Worm (Caenorhabditis elegans) whole organism, L4 larva: ENCODE data around the gene pax-1.

ENCODE experiments used
- D1046.2 ChIP-seq: fragments of 200-800 bp; sonication (Bioruptor generic); IDR thresholded peaks from 2 replicates; pipeline ENCODE4 v1.3.6; 2022; ENCODE audit warnings: missing genetic modification characterization, missing compliant biosample characterization
- F10B5.3 ChIP-seq: sonication (generic microtip); optimal IDR thresholded peaks from 2 replicates; lab custom pipeline; 2016; ENCODE audit warnings: mild to moderate bottlenecking, missing genetic modification characterization, missing compliant biosample characterization
- F49E8.2 ChIP-seq: sonication (generic microtip); optimal IDR thresholded peaks from 2 replicates; lab custom pipeline; 2016; ENCODE audit warnings: missing compliant biosample characterization, mild to moderate bottlenecking, missing genetic modification characterization, borderline replicate concordance
- T20F7.1 ChIP-seq: fragments of 200-800 bp; sonication (Bioruptor generic); optimal IDR thresholded peaks from 2 replicates; lab custom pipeline; 2018; ENCODE audit warnings: mild to moderate bottlenecking, missing genetic modification characterization, missing compliant biosample characterization
- aha-1 ChIP-seq: fragments of 150-350 bp; peaks from one replicate; lab custom pipeline; 2014; ENCODE audit warnings: missing biosample characterization, missing genetic modification characterization
- aly-2 ChIP-seq: sonication (generic microtip); optimal IDR thresholded peaks from 2 replicates; lab custom pipeline; 2018; ENCODE audit warnings: missing biosample characterization, missing genetic modification characterization
- arid-1 ChIP-seq: fragments of 200-800 bp; sonication (Bioruptor generic); conservative IDR thresholded peaks from 2 replicates; pipeline ENCODE4 v1.3.6; 2022; ENCODE audit warnings: missing genetic modification reagents, missing genetic modification characterization, missing compliant biosample characterization
- attf-4 ChIP-seq: sonication (generic microtip); optimal IDR thresholded peaks from 3 replicates; lab custom pipeline; 2017; ENCODE audit warnings: missing biosample characterization, missing genetic modification characterization
- ceh-20 ChIP-seq: fragments of 200-800 bp; sonication (Bioruptor generic); IDR thresholded peaks from 2 replicates; pipeline ENCODE4 v1.3.6; 2022; ENCODE audit warnings: missing genetic modification reagents, missing genetic modification characterization, missing compliant biosample characterization
- ceh-44 ChIP-seq: fragments of 200-800 bp; sonication (Bioruptor generic); IDR thresholded peaks from 2 replicates; pipeline ENCODE4 v1.3.6; 2022; ENCODE audit warnings: missing genetic modification reagents, missing genetic modification characterization, missing compliant biosample characterization
- ceh-62 ChIP-seq: sonication (generic microtip); optimal IDR thresholded peaks from 2 replicates; lab custom pipeline; 2017; ENCODE audit warnings: missing biosample characterization, missing genetic modification characterization
- ceh-82 ChIP-seq: sonication (generic microtip); optimal IDR thresholded peaks from 2 replicates; lab custom pipeline; 2017; ENCODE audit warnings: missing biosample characterization, missing genetic modification characterization
- ces-1 ChIP-seq: fragments of 150-350 bp; sonication (generic microtip); optimal IDR thresholded peaks from 4 replicates; lab custom pipeline; 2014; ENCODE audit warnings: missing biosample characterization, missing genetic modification reagents, missing genetic modification characterization
- daf-12 ChIP-seq: fragments of 150-350 bp; optimal IDR thresholded peaks from 2 replicates; lab custom pipeline; 2014; ENCODE audit warnings: missing biosample characterization, missing genetic modification reagents, missing genetic modification characterization
- daf-16 ChIP-seq, 3 experiments: sonication (generic microtip); optimal IDR thresholded peaks; 2 replicates each; lab custom pipeline; 2016 to 2017; ENCODE audit warnings: missing genetic modification characterization in 3 of 3, missing genetic modification reagents in 3 of 3, mild to moderate bottlenecking in 2 of 3, missing compliant biosample characterization in 2 of 3, missing biosample characterization in 1 of 3, moderate library complexity in 1 of 3
- egl-27 ChIP-seq: sonication (generic microtip); optimal IDR thresholded peaks from 3 replicates; lab custom pipeline; 2017; ENCODE audit warnings: missing biosample characterization, missing genetic modification reagents, missing genetic modification characterization
- hlh-11 ChIP-seq: fragments of 200-800 bp; sonication (Bioruptor generic); optimal IDR thresholded peaks from 2 replicates; lab custom pipeline; 2018; ENCODE audit warnings: mild to moderate bottlenecking, missing genetic modification characterization, missing compliant biosample characterization
- hlh-30 ChIP-seq: sonication (generic microtip); optimal IDR thresholded peaks from 2 replicates; lab custom pipeline; 2017; ENCODE audit warnings: antibody characterized with exemption, mild to moderate bottlenecking, missing genetic modification characterization, missing compliant biosample characterization; ENCODE audit not compliant: insufficient read depth
- hmg-1.1 ChIP-seq: fragments of 200-800 bp; sonication (Bioruptor generic); IDR thresholded peaks from 2 replicates; pipeline ENCODE4 v1.3.6; 2022; ENCODE audit warnings: missing genetic modification reagents, missing genetic modification characterization, missing compliant biosample characterization
- jun-1 ChIP-seq: fragments of 150-350 bp; optimal IDR thresholded peaks from 2 replicates; lab custom pipeline; 2014; ENCODE audit warnings: missing biosample characterization, missing genetic modification reagents, missing genetic modification characterization
- lin-13 ChIP-seq: fragments of 150-350 bp; optimal IDR thresholded peaks from 2 replicates; lab custom pipeline; 2014; ENCODE audit warnings: missing biosample characterization, missing genetic modification reagents, missing genetic modification characterization
- lir-3 ChIP-seq: sonication (generic microtip); optimal IDR thresholded peaks from 2 replicates; lab custom pipeline; 2016; ENCODE audit warnings: mild to moderate bottlenecking, missing genetic modification characterization, missing compliant biosample characterization
- lsy-2 ChIP-seq, 2 experiments: fragments of 150-350 bp in 1 of 2; sonication (generic microtip) in 1 of 2; optimal IDR thresholded peaks; 2 replicates each; lab custom pipeline; 2014 to 2017; ENCODE audit warnings: missing biosample characterization in 2 of 2, missing genetic modification characterization in 2 of 2
- madf-9 ChIP-seq: fragments of 200-800 bp; sonication (Bioruptor generic); conservative IDR thresholded peaks from 2 replicates; pipeline ENCODE4 v1.3.6; 2022; ENCODE audit warnings: missing genetic modification reagents, missing genetic modification characterization, missing compliant biosample characterization
- mdl-1 ChIP-seq, 2 experiments: fragments of 150-350 bp in 1 of 2; sonication (generic microtip) in 1 of 2; optimal IDR thresholded peaks; 2 replicates each; lab custom pipeline; 2014 to 2017; ENCODE audit warnings: missing biosample characterization in 2 of 2, missing genetic modification characterization in 2 of 2
- mdt-29 ChIP-seq: fragments of 200-800 bp; sonication (Bioruptor generic); IDR thresholded peaks from 2 replicates; pipeline ENCODE4 v1.3.6; 2022; ENCODE audit warnings: missing genetic modification reagents, missing genetic modification characterization, missing compliant biosample characterization
- mes-2 ChIP-seq: sonication (generic microtip); optimal IDR thresholded peaks from 2 replicates; lab custom pipeline; 2016; ENCODE audit warnings: missing genotype, mild to moderate bottlenecking, missing genetic modification characterization, missing compliant biosample characterization; ENCODE audit not compliant: poor library complexity, severe bottlenecking
- mxl-2 ChIP-seq: fragments of 200-800 bp; sonication (Bioruptor generic); conservative IDR thresholded peaks from 2 replicates; pipeline ENCODE4 v1.3.6; 2022; ENCODE audit warnings: missing genetic modification reagents, missing genetic modification characterization, missing compliant biosample characterization
- mxl-3 ChIP-seq: fragments of 200-800 bp; sonication (Bioruptor generic); optimal IDR thresholded peaks from 2 replicates; lab custom pipeline; 2018; ENCODE audit warnings: mild to moderate bottlenecking, missing genetic modification characterization, missing compliant biosample characterization
- nhr-10 ChIP-seq: fragments of 150-350 bp; optimal IDR thresholded peaks from 2 replicates; lab custom pipeline; 2014; ENCODE audit warnings: missing biosample characterization, missing genetic modification characterization
- nhr-11 ChIP-seq: fragments of 150-350 bp; optimal IDR thresholded peaks from 2 replicates; lab custom pipeline; 2014; ENCODE audit warnings: missing biosample characterization, missing genetic modification characterization
- nhr-111 ChIP-seq: fragments of 200-800 bp; sonication (Bioruptor generic); optimal IDR thresholded peaks from 2 replicates; lab custom pipeline; 2018; ENCODE audit warnings: mild to moderate bottlenecking, missing genetic modification characterization, missing compliant biosample characterization
- nhr-28 ChIP-seq: fragments of 150-350 bp; optimal IDR thresholded peaks from 2 replicates; lab custom pipeline; 2014; ENCODE audit warnings: missing biosample characterization, missing genetic modification characterization
- nhr-6 ChIP-seq: fragments of 150-350 bp; optimal IDR thresholded peaks from 2 replicates; lab custom pipeline; 2014; ENCODE audit warnings: missing biosample characterization, missing genetic modification characterization
- nhr-77 ChIP-seq: fragments of 150-350 bp; optimal IDR thresholded peaks from 2 replicates; lab custom pipeline; 2014; ENCODE audit warnings: missing biosample characterization, missing genetic modification characterization
- pqm-1 ChIP-seq: sonication (generic microtip); optimal IDR thresholded peaks from 2 replicates; lab custom pipeline; 2017; ENCODE audit warnings: missing biosample characterization, missing genetic modification characterization
- saeg-2 ChIP-seq: fragments of 200-800 bp; sonication (Bioruptor generic); IDR thresholded peaks from 2 replicates; pipeline ENCODE4 v1.3.6; 2022; ENCODE audit warnings: missing genetic modification reagents, missing genetic modification characterization, missing compliant biosample characterization
- spr-1 ChIP-seq: sonication (generic microtip); optimal IDR thresholded peaks from 2 replicates; lab custom pipeline; 2016; ENCODE audit warnings: mild to moderate bottlenecking, missing genetic modification characterization, missing compliant biosample characterization
- spr-3 ChIP-seq: fragments of 200-800 bp; sonication (Bioruptor generic); optimal IDR thresholded peaks from 2 replicates; lab custom pipeline; 2018; ENCODE audit warnings: mild to moderate bottlenecking, missing genetic modification characterization, missing compliant biosample characterization
- unc-62 ChIP-seq, 3 experiments: fragments of 150-350 bp in 1 of 3; sonication (generic microtip); optimal IDR thresholded peaks in 2 of 3; peaks in 1 of 3; 1 replicate in 1 of 3; 2 replicates in 2 of 3; lab custom pipeline; 2014 to 2017; ENCODE audit warnings: missing biosample characterization in 3 of 3, missing genetic modification characterization in 3 of 3, missing genetic modification reagents in 3 of 3, missing genotype in 1 of 3
- zag-1 ChIP-seq: fragments of 150-350 bp; optimal IDR thresholded peaks from 2 replicates; lab custom pipeline; 2014; ENCODE audit warnings: missing biosample characterization, missing genetic modification characterization
- zip-2 ChIP-seq: fragments of 150-350 bp; optimal IDR thresholded peaks from 2 replicates; lab custom pipeline; 2014; ENCODE audit warnings: missing biosample characterization, missing genetic modification characterization
- ztf-11 ChIP-seq: fragments of 150-350 bp; optimal IDR thresholded peaks from 2 replicates; lab custom pipeline; 2014; ENCODE audit warnings: missing biosample characterization, missing genetic modification characterization
- ztf-7 ChIP-seq: fragments of 150-350 bp; optimal IDR thresholded peaks from 2 replicates; lab custom pipeline; 2014; ENCODE audit warnings: missing biosample characterization, missing genetic modification characterization

The pax-1 gene

ce11 chrV:8224634-8225033 lies at the start of gene pax-1:
TSS of gene pax-1 (plus strand) at chrV:8224934.
- TF ChIP-seq egl-27 (tag; lab: Kevin White, UChicago) (no peak), mdl-1 (tag; optimal IDR thresholded peaks at IDR 0.05; lab: Kevin White, UChicago) (no peak), spr-1 (tag; lab: Kevin White, UChicago) (no peak), zip-2 (no peak), pqm-1 (tag; lab: Kevin White, UChicago) (no peak), unc-62 (GFP tag; optimal IDR thresholded peaks at IDR 0.05 in 1 of 2; lab: Kevin White, UChicago) (no peak), unc-62 (tag; optimal IDR thresholded peaks at IDR 0.05; lab: Kevin White, UChicago) (no peak), daf-16 (GFP tag; optimal IDR thresholded peaks at IDR 0.05; lab: Kevin White, UChicago) (no peak), daf-16 (tag; optimal IDR thresholded peaks at IDR 0.05; lab: Kevin White, UChicago) (no peak), jun-1 (tag; lab: Kevin White, UChicago) (no peak), aly-2 (no peak)
- TF ChIP-seq, all 104 proteins: peak for 0

ce11 chrV:8177349-8177748 lies 47.4 kb upstream of the pax-1 start, which contains the start of gene F20D6.9:
TSS of gene F20D6.9 (minus strand) at chrV:8177449.
- TF ChIP-seq lir-3 (tag; lab: Kevin White, UChicago) (no peak), aha-1 (tag; lab: Kevin White, UChicago) (peak; percentile 26)

DNA sequence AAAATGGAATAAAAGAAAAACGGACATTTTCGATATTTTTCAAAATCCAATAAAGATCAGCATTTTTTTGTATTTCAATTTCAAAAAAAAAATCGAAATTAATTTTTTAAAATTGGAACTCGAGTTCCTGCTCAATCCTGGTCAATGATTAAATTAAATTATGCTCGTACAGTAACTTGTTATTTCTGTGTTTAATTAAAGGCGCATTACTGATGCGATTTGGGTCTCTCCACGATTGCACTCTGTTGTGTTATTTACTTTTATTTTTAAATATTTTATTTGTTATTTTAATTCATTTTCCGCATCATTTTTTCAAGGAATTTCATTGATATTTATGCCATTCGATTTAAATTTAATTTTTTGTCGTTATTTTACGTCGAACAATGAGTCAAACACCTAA lies 46.5 kb upstream of the pax-1 start:
- TF ChIP-seq nhr-10 (tag; lab: Kevin White, UChicago) (no peak), attf-4 (tag; lab: Kevin White, UChicago) (no peak), F10B5.3 (tag; lab: Kevin White, UChicago) (no peak), hlh-11 (tag; lab: Kevin White, UChicago) (no peak), ztf-11 (tag; lab: Kevin White, UChicago) (no peak), arid-1 (GFP tag; lab: Robert Waterston, UW) (no peak), jun-1 (tag; lab: Kevin White, UChicago) (no peak), zag-1 (tag; lab: Kevin White, UChicago) (no peak), ceh-62 (tag; lab: Kevin White, UChicago) (no peak), ces-1 (GFP tag; lab: Kevin White, UChicago) (no peak), mxl-2 (GFP tag; lab: Robert Waterston, UW) (no peak), spr-3 (GFP tag; lab: Kevin White, UChicago) (no peak), D1046.2 (GFP tag; lab: Robert Waterston, UW) (no peak), ztf-7 (tag; lab: Kevin White, UChicago) (no peak), daf-12 (tag; lab: Kevin White, UChicago) (no peak), mdt-29 (GFP tag; lab: Robert Waterston, UW) (no peak), saeg-2 (GFP tag; lab: Robert Waterston, UW) (no peak)

ce11 chrV:8178914-8179542 lies 45.7 kb upstream of the pax-1 start, which contains the start of gene srp-7:
TSS of gene srp-7 (plus strand) at chrV:8179126.
- no peak for TF ChIP-seq F49E8.2
- peak; percentile 35 for TF ChIP-seq hlh-11 (tag; lab: Kevin White, UChicago)
- no peak for TF ChIP-seq ceh-82 (tag; lab: Kevin White, UChicago)
- TF ChIP-seq madf-9 (GFP tag; lab: Robert Waterston, UW): 0 out of 2 replicates have a peak, but pooled peaks have one; percentile 25
- peak; percentile 5 for TF ChIP-seq mxl-3 (GFP tag; lab: Kevin White, UChicago)
- no peak for TF ChIP-seq nhr-11 (tag; lab: Kevin White, UChicago)
- no peak for TF ChIP-seq daf-16 (GFP tag; optimal IDR thresholded peaks at IDR 0.05; lab: Kevin White, UChicago)
- peak; percentile 89 for TF ChIP-seq daf-16 (tag; optimal IDR thresholded peaks at IDR 0.05; lab: Kevin White, UChicago)
- no peak for TF ChIP-seq T20F7.1 (GFP tag; lab: Kevin White, UChicago)
- no peak for TF ChIP-seq zag-1 (tag; lab: Kevin White, UChicago)
- peak; percentile 12 for TF ChIP-seq nhr-28 (tag; lab: Kevin White, UChicago)
- no peak for TF ChIP-seq mes-2 (tag; lab: Kevin White, UChicago)
- TF ChIP-seq lin-13 (GFP tag; lab: Kevin White, UChicago): peak; percentile 48
- peak in 1 of 2 experiments; percentile 36 for TF ChIP-seq lsy-2 (tag; optimal IDR thresholded peaks at IDR 0.05; lab: Kevin White, UChicago)
- peak; percentile 51; the same call in 1 of the 2 replicates for TF ChIP-seq hmg-1.1 (GFP tag; lab: Robert Waterston, UW)
- no peak for TF ChIP-seq nhr-111
- TF ChIP-seq nhr-77: no peak
- peak; percentile 62 for TF ChIP-seq nhr-6 (tag; lab: Kevin White, UChicago)
- peak; percentile 0 for TF ChIP-seq hlh-30 (tag; lab: Kevin White, UChicago)
- TF ChIP-seq ceh-20: 0 out of 2 replicates have a peak, but pooled peaks have one; percentile 15
- peak; percentile 62; the same call in 1 of the 2 replicates for TF ChIP-seq ceh-44 (GFP tag; lab: Robert Waterston, UW)
